Worm (Caenorhabditis elegans): ENCODE data around the gene mig-21.

mig-21 gene

ce11 chrIII:5879291-5879968 is 1.2 kb upstream of the mig-21 start, which contains the start of gene hpo-10 (continued):
- TF ChIP-seq sdz-38 (tag; optimal IDR thresholded peaks at IDR 0.05) (no peak), egrh-3 (GFP tag; IDR thresholded peaks at IDR 0.05) (no peak), ekl-4 (GFP tag; IDR thresholded peaks at IDR 0.05) (no peak), hmg-1.2 (GFP tag; IDR thresholded peaks at IDR 0.05) (no peak)

- no peak for TF ChIP-seq lin-26 (GFP tag; IDR thresholded peaks at IDR 0.05)
- no peak for TF ChIP-seq pbrm-1 (GFP tag; IDR thresholded peaks at IDR 0.05)
- TF ChIP-seq hmg-20 (GFP tag; IDR thresholded peaks at IDR 0.05) = no peak
- no peak for TF ChIP-seq snpc-4 (GFP tag; optimal IDR thresholded peaks at IDR 0.05)
- no peak for TF ChIP-seq snpc-4 (tag; optimal IDR thresholded peaks at IDR 0.05)
- TF ChIP-seq cebp-2 (GFP tag; IDR thresholded peaks at IDR 0.05) = no peak
- TF ChIP-seq hrde-1 (tag; optimal IDR thresholded peaks at IDR 0.05; ENCODE audit: borderline replicate concordance) = no peak
- TF ChIP-seq K11D2.4 (GFP tag; IDR thresholded peaks at IDR 0.05) = no peak
- TF ChIP-seq attf-6 (GFP tag; IDR thresholded peaks at IDR 0.05) = no peak
- TF ChIP-seq ceh-91 (GFP tag; IDR thresholded peaks at IDR 0.05) = no peak
- TF ChIP-seq let-607 (tag; optimal IDR thresholded peaks at IDR 0.05) = peak in 1 of 2 experiments; percentile 27
- no peak for TF ChIP-seq dpff-1 (tag; optimal IDR thresholded peaks at IDR 0.05)
- TF ChIP-seq ets-4 (GFP tag; optimal IDR thresholded peaks at IDR 0.05) = no peak
- no peak for TF ChIP-seq akir-1 (GFP tag; optimal IDR thresholded peaks at IDR 0.05)
- no peak for TF ChIP-seq madf-3 (GFP tag; IDR thresholded peaks at IDR 0.05)
- no peak for TF ChIP-seq B0261.1 (tag; optimal IDR thresholded peaks at IDR 0.05)
- TF ChIP-seq sptf-2 (GFP tag; optimal IDR thresholded peaks at IDR 0.05) = no peak
- no peak for TF ChIP-seq mcd-1 (GFP tag; IDR thresholded peaks at IDR 0.05)
- no peak for TF ChIP-seq dox-1 (GFP tag; IDR thresholded peaks at IDR 0.05)
- no peak for TF ChIP-seq xnd-1 (tag; optimal IDR thresholded peaks at IDR 0.05)
- no peak for TF ChIP-seq bed-1 (GFP tag; IDR thresholded peaks at IDR 0.05)
- peak; percentile 2 for TF ChIP-seq ztf-26 (tag; optimal IDR thresholded peaks at IDR 0.05)
- no peak for TF ChIP-seq ceh-40 (GFP tag; IDR thresholded peaks at IDR 0.05)
- TF ChIP-seq aptf-3 (GFP tag; IDR thresholded peaks at IDR 0.05) = no peak
- no peak for TF ChIP-seq ztf-6 (GFP tag; IDR thresholded peaks at IDR 0.05)
- TF ChIP-seq snpc-3.4 (tag; optimal IDR thresholded peaks at IDR 0.05) = no peak
- TF ChIP-seq cebp-1 (GFP tag; IDR thresholded peaks at IDR 0.05) = no peak
- peak; percentile 8 for TF ChIP-seq cebp-1 (tag; optimal IDR thresholded peaks at IDR 0.05)
- no peak for TF ChIP-seq ztf-3 (GFP tag; optimal IDR thresholded peaks at IDR 0.05)
- no peak for TF ChIP-seq nhr-27 (tag; optimal IDR thresholded peaks at IDR 0.05)
- TF ChIP-seq unc-130 (GFP tag; optimal IDR thresholded peaks at IDR 0.05) = no peak
- TF ChIP-seq nhr-80 (tag; optimal IDR thresholded peaks at IDR 0.05) = peak; percentile 29
- no peak for TF ChIP-seq zim-3 (tag; optimal IDR thresholded peaks at IDR 0.05)
- TF ChIP-seq F39B2.1 (GFP tag; IDR thresholded peaks at IDR 0.05) = no peak
- TF ChIP-seq F55B11.4 (tag; optimal IDR thresholded peaks at IDR 0.05; ENCODE audit: borderline replicate concordance, insufficient read depth) = no peak
- no peak for TF ChIP-seq F37B4.10 (GFP tag; IDR thresholded peaks at IDR 0.05)
- 0 out of 2 replicates have a peak, but pooled peaks have one; percentile 7 for TF ChIP-seq hmg-1.2 (GFP tag; IDR thresholded peaks at IDR 0.05)
- TF ChIP-seq atf-7 (tag; optimal IDR thresholded peaks at IDR 0.05) = no peak
- TF ChIP-seq lin-54 (GFP tag; optimal IDR thresholded peaks at IDR 0.05) = peak; percentile 4
- TF ChIP-seq nfya-1 (tag; optimal IDR thresholded peaks at IDR 0.05; ENCODE audit: borderline replicate concordance, insufficient read depth) = no peak
- no peak for TF ChIP-seq C17E4.6 (GFP tag; IDR thresholded peaks at IDR 0.05)
- TF ChIP-seq pha-4 (tag; optimal IDR thresholded peaks at IDR 0.05) = no peak
Observed at ce11 chrIII:5876867-5877641, 1.1 kb downstream of the mig-21 start.
